Worm (Caenorhabditis elegans): ENCODE data around the gene Y38C1BA.4.

DNA sequence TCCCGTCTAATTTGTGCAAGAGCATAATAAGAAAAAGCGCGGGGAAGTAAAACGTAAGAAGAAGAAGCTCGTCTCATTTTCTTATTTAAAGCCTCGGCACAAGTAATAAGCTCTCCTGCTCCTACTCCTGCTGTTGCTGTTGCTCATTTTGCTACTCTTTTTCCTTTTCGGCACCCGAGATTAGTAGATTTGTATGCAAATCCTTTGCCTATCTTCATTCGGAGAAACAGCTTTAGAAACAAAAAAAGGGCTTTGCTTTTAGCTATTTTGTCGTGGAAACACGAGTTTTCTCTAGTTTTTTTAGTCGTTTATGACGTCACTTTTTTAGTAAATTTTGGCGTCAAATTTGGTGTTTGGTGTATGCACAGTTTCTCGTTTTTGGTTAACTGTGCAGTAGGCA, 22.0 kb downstream of the Y38C1BA.4 start:
- TF ChIP-seq him-1 (tag; optimal IDR thresholded peaks at IDR 0.05) (no peak), dao-5 (tag; optimal IDR thresholded peaks at IDR 0.05) (no peak), W03F9.2 (tag; optimal IDR thresholded peaks at IDR 0.05) (no peak)
